Fruit fly (Drosophila melanogaster) whole organism, wandering third instar larva: Measurements from ENCODE around the gene kat80.

Experiments
- Rel ChIP-seq, 2 experiments: fragments of 200-800 bp; sonication (Bioruptor generic) in 1 of 2; optimal IDR thresholded peaks; 2 replicates in 1 of 2; 3 replicates in 1 of 2; lab custom pipeline; 2016 to 2019; ENCODE audit warnings: mild to moderate bottlenecking in 2 of 2, missing biosample characterization in 2 of 2, missing genetic modification characterization in 2 of 2, moderate library complexity in 1 of 2
- sv ChIP-seq: fragments of 200-800 bp; sonication (Bioruptor generic); optimal IDR thresholded peaks from 3 replicates; lab custom pipeline; 2016; ENCODE audit warnings: missing biosample characterization, missing genetic modification characterization

- TF ChIP-seq Rel (GFP tag; optimal IDR thresholded peaks at IDR 0.05; lab: Kevin White, UChicago) (no peak), Rel (tag; optimal IDR thresholded peaks at IDR 0.05; lab: Kevin White, UChicago) (peak; percentile 56), sv (GFP tag; lab: Kevin White, UChicago) (no peak)
Measured at dm6 chrX:16292646-16293045, 16.7 kb upstream of the kat80 start.
